Worm (Caenorhabditis elegans): Measurements from ENCODE around the gene rbg-3.
"Not testable (repeated sequence)": the region's sequence is repeated elsewhere in the genome, so short reads cannot be mapped to it uniquely, and the experiment has no call there.

rbg-3 gene

DNA sequence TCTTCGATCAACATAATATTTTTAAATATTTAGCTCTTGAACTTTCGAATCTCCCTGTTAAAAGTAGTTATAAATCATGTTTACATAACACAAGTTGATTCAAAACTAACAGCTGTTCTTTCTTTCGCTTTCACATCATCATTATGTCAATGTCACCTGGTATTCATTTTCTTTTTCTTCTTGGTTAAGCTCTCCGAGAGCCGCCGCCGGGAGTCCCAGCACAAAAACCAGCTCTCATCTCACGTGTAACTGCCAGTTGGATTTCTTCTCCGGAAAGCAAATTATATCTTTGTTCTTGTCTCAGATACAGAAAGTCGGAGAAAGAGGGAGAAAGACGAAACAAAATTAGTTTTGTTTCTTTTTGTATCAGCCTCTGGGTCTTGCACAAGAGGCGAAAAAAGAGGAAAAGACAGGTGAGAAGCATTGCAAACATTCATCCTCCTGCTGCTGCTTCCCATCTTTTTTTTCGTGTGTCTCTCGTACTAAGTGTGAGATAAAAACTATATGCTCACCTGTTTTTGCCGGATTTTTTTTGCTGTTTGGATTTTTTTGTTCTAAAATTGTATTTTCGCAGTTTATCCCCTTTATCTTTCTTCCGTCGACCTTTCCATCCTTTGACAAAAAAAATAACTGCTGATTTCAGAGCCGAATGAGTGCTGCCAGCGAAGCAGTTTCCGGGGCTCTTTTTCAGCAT lies 22.8 kb upstream of the rbg-3 start, which contains the start of gene F17C8.3:
TSS of gene F17C8.3 (plus strand) at position 644 of the 694 bp plus-strand sequence.
- TF ChIP-seq unc-120 (tag; optimal IDR thresholded peaks at IDR 0.05; ENCODE audit: poor library complexity, severe bottlenecking) (peak; percentile 26), hlh-1 (tag; optimal IDR thresholded peaks at IDR 0.05) (peak; percentile 69), unc-62 (GFP tag; optimal IDR thresholded peaks at IDR 0.05) (no peak)

DNA sequence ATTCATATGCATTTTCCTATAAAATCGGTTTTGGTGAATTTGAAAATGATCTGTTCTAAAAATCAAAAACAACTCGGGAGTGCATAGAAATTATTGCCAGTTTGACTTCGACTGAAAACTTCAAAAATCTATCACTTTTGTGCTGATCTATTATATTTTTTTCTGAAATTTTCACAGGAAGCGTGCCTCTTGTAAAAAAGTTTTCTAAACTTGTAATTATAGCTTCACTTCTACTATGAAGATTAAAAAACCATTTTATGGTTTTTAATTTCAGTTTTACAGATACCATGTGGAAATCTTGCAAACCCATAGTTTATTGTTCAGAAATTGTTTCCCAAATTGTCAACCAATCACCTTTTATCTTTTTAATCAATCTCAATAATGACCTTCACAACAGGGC lies 20.2 kb upstream of the rbg-3 start, which contains the start of gene F17C8.9:
TSS of gene F17C8.9 (plus strand) at position 301 of the 400 bp plus-strand sequence.
- TF ChIP-seq ceh-83 (GFP tag; optimal IDR thresholded peaks at IDR 0.05) (no peak), flh-1 (GFP tag; optimal IDR thresholded peaks at IDR 0.05) (no peak), sem-2 (GFP tag; optimal IDR thresholded peaks at IDR 0.05) (no peak), nhr-2 (tag; optimal IDR thresholded peaks at IDR 0.05) (no peak), bed-3 (GFP tag; optimal IDR thresholded peaks at IDR 0.05) (no peak), elt-1 (tag; optimal IDR thresholded peaks at IDR 0.05; ENCODE audit: borderline replicate concordance, insufficient read depth) (no peak), ceh-39 (tag; optimal IDR thresholded peaks at IDR 0.05) (no peak), drap-1 (GFP tag; optimal IDR thresholded peaks at IDR 0.05) (no peak), nhr-28 (tag; optimal IDR thresholded peaks at IDR 0.05) (no peak), lsy-2 (tag; optimal IDR thresholded peaks at IDR 0.05) (no peak), hlh-1 (tag; optimal IDR thresholded peaks at IDR 0.05) (no peak), lin-13 (tag; optimal IDR thresholded peaks at IDR 0.05) (no peak), ces-1 (GFP tag; optimal IDR thresholded peaks at IDR 0.05) (no peak), nhr-237 (tag; optimal IDR thresholded peaks at IDR 0.05) (no peak), ceh-43 (GFP tag; optimal IDR thresholded peaks at IDR 0.05) (no peak)

DNA sequence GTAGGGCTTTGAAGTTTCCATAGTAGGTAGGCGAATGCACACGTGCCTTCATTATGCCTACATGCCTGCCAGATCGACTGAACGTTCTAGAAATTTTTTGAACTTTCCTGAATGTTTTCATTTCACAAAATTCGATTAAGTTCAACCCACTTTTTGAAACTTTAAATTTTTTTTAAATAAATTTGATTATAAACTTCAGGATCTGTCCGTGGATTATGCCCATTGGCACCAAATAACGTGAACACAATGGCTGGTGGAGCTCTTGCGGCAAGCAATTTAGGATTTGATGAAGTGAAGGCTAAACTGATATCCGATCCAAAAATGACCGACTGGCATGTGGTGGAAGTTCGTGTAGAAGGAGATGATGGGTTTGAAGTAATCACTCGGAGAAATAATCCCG lies 18.8 kb upstream of the rbg-3 start, which contains the start of gene F17C8.7:
TSS of gene F17C8.7 (plus strand) at position 301 of the 400 bp plus-strand sequence.
- no peak for TF ChIP-seq ceh-43 (GFP tag; optimal IDR thresholded peaks at IDR 0.05)

DNA sequence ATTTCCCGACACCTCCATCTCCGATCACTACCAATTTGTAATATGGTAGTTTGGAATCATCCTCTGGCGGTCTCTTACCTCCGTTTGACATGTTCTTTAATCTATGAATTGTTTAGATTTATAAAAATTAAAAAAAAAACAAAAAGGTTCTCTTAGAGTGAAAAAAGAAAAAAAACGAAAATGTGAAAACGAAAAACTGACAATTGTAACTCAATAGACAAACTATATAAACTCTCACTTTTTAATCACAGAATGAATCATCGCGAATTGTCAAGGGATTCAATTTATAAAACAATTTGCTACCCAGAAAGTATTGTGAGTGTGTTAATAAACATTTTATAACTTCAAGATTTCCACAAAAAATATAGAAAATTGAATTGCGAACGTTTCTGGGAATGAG lies 14.2 kb upstream of the rbg-3 start, which contains the start of gene ras-2:
TSS of gene ras-2 (minus strand) at position 101 of the 400 bp plus-strand sequence.
- TF ChIP-seq lsy-2 (tag; optimal IDR thresholded peaks at IDR 0.05) (no peak), ceh-39 (tag; optimal IDR thresholded peaks at IDR 0.05) (no peak), sem-2 (GFP tag; optimal IDR thresholded peaks at IDR 0.05) (no peak)

DNA sequence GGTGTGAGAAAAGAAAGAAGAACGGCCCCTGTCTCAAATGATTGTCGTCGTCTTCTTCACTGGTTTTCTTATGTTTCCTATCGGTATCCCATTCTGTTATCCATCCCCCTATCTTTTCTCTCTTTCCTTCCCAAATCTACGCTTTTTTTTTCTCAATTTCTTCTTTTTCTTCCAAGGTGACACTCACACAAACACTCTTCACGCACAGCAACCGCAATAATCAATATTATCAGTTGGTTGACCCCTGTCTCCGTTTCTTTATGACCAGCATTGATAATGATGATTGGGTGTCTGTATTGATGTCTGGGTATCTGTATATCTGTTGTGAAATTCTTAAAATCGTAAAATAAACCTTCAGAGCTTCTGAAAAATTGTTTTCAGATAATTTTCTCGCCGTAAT lies 13.4 kb upstream of the rbg-3 start:
- no peak for TF ChIP-seq mep-1 (tag; optimal IDR thresholded peaks at IDR 0.05)
- TF ChIP-seq nhr-76 (tag; optimal IDR thresholded peaks at IDR 0.05), result no peak
- no peak for TF ChIP-seq nhr-12 (tag; optimal IDR thresholded peaks at IDR 0.05)
- TF ChIP-seq ceh-39 (tag; optimal IDR thresholded peaks at IDR 0.05), result no peak
- no peak for TF ChIP-seq lin-13 (tag; optimal IDR thresholded peaks at IDR 0.05)
- no peak for TF ChIP-seq ces-1 (GFP tag; optimal IDR thresholded peaks at IDR 0.05)
- TF ChIP-seq sptf-1 (tag; optimal IDR thresholded peaks at IDR 0.05), result no peak

DNA sequence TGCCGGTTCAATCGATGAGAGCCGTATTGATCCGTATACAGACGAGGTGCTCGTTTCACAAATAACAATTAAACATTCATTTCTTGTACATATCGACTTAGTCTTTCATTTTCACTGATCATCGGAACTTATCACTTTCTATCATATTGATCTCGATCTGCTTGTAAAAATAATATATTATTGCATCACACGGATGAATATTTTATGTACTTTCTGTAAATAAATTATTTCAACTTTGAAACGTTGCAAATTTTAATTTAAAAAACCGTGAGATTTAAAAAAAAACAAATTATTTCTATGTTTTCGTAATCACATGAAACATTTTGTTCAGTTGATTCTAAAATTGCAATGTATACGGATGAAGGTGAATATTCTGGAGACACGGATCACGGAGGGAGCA lies 11.6 kb upstream of the rbg-3 start, which contains the start of gene twk-6:
TSS of gene twk-6 (plus strand) at position 301 of the 400 bp plus-strand sequence.
- TF ChIP-seq nhr-12 (tag; optimal IDR thresholded peaks at IDR 0.05); zip-8 (tag; optimal IDR thresholded peaks at IDR 0.05); unc-62 (GFP tag; optimal IDR thresholded peaks at IDR 0.05): not testable (repeated sequence)

DNA sequence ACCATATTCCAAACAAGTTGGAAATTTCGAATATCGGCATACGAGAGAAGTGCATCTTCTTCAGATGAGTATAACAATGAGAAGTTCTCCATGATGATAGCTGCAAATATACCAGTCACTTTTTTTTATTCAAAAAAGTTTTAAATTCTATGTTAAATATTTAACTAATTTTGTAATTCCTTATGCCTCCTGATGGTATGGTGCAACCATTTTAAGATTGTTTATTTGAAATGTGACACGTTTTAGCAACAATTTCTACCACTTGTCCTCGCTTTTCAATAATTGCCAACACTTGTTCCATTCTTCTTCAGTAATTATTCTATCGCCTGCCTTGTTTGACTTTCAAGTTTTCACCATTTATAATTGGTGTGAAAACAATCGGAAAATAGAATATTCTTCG lies 8.3 kb upstream of the rbg-3 start, which contains the start of gene F17C8.6:
TSS of gene F17C8.6 (minus strand) at position 101 of the 400 bp plus-strand sequence.
- TF ChIP-seq blmp-1 (tag; optimal IDR thresholded peaks at IDR 0.05) (no peak), ceh-39 (tag; optimal IDR thresholded peaks at IDR 0.05) (no peak), nhr-28 (tag; optimal IDR thresholded peaks at IDR 0.05) (no peak), sem-2 (GFP tag; optimal IDR thresholded peaks at IDR 0.05) (no peak), ces-1 (GFP tag; optimal IDR thresholded peaks at IDR 0.05) (no peak), hlh-1 (tag; optimal IDR thresholded peaks at IDR 0.05) (no peak), mls-2 (tag; optimal IDR thresholded peaks at IDR 0.05) (no peak), cnd-1 (tag; optimal IDR thresholded peaks at IDR 0.05) (no peak), nhr-237 (tag; optimal IDR thresholded peaks at IDR 0.05) (no peak), sptf-1 (tag; optimal IDR thresholded peaks at IDR 0.05) (no peak)

Data from whole organism, mixed stage, embryonic.